Worm (Caenorhabditis elegans) whole organism, mixed stage, embryonic: ENCODE results near the gene F49F1.12.

Experiments
- blmp-1 ChIP-seq: fragments of 150-350 bp; optimal IDR thresholded peaks from 2 replicates; lab custom pipeline; 2014; ENCODE audit warnings: missing biosample characterization, missing genetic modification characterization
- ces-1 ChIP-seq: fragments of 150-350 bp; optimal IDR thresholded peaks from 2 replicates; lab custom pipeline; 2014; ENCODE audit warnings: missing biosample characterization, missing genetic modification reagents, missing genetic modification characterization
- elt-3 ChIP-seq: fragments of 150-350 bp; optimal IDR thresholded peaks from 2 replicates; lab custom pipeline; 2014; ENCODE audit warnings: missing biosample characterization, missing genetic modification characterization
- lin-13 ChIP-seq: fragments of 150-350 bp; optimal IDR thresholded peaks from 2 replicates; lab custom pipeline; 2014; ENCODE audit warnings: missing biosample characterization, missing genetic modification characterization
- snpc-4 ChIP-seq: fragments of 150-350 bp; optimal IDR thresholded peaks from 2 replicates; lab custom pipeline; 2014; ENCODE audit warnings: missing biosample characterization, missing genetic modification characterization
- unc-39 ChIP-seq: fragments of 150-350 bp; optimal IDR thresholded peaks from 2 replicates; lab custom pipeline; 2014; ENCODE audit warnings: missing biosample characterization, missing genetic modification characterization

ce11 chrIV:4154641-4155040, 11.8 kb upstream of the F49F1.12 start, which contains the start of gene K08D10.14:
- TF ChIP-seq ces-1 (GFP tag; lab: Kevin White, UChicago) = no peak
- TF ChIP-seq elt-3 (tag; lab: Kevin White, UChicago) = no peak
- TF ChIP-seq unc-39 = no peak
- TF ChIP-seq blmp-1 (tag; lab: Kevin White, UChicago) = no peak
- no peak for TF ChIP-seq snpc-4 (tag; lab: Kevin White, UChicago)
- no peak for TF ChIP-seq lin-13 (tag; lab: Kevin White, UChicago)
